Fruit fly (Drosophila melanogaster) whole organism, pupa: ENCODE measurements around the gene side-III.
A peak's percentile ranks its signal among the peaks of the same experiment; 100 is the strongest.

Experiments used
- CG12605 ChIP-seq: fragments of 200-800 bp; sonication (Bioruptor generic); IDR thresholded peaks from 2 replicates; pipeline ENCODE4 v1.3.6; 2022; ENCODE audit warnings: missing biosample characterization, missing genetic modification characterization
- CG14655 ChIP-seq: fragments of 200-800 bp; sonication (Bioruptor generic); optimal IDR thresholded peaks from 3 replicates; lab custom pipeline; 2017; ENCODE audit warnings: mild to moderate bottlenecking, missing biosample characterization, missing genetic modification reagents, missing genetic modification characterization
- EcR ChIP-seq: fragments of 200-800 bp; sonication (Bioruptor generic); optimal IDR thresholded peaks from 3 replicates; lab custom pipeline; 2019; ENCODE audit warnings: missing biosample characterization, missing genetic modification characterization, mild to moderate bottlenecking, moderate library complexity, missing genetic modification reagents
- Ets98B ChIP-seq: fragments of 200-800 bp; sonication (Bioruptor generic); IDR thresholded peaks from 2 replicates; pipeline ENCODE4 v1.3.6; 2022; ENCODE audit warnings: missing biosample characterization, missing genetic modification characterization
- fd96Ca ChIP-seq: fragments of 200-800 bp; sonication (Bioruptor generic); IDR thresholded peaks from 3 replicates; pipeline ENCODE4 v1.3.6; 2022; ENCODE audit warnings: missing biosample characterization, missing genetic modification characterization
- rn ChIP-seq: fragments of 200-800 bp; sonication (Bioruptor generic); IDR thresholded peaks from 2 replicates; pipeline ENCODE4 v1.3.6; 2022; ENCODE audit warnings: missing biosample characterization, missing genetic modification characterization

dm6 chr3R:5838683-5839365 is 120.5 kb downstream of the side-III start:
- TF ChIP-seq EcR = no peak
- TF ChIP-seq CG14655 = peak; percentile 29
- TF ChIP-seq fd96Ca (GFP tag; lab: Robert Waterston, UW) = no peak
- no peak for TF ChIP-seq rn (GFP tag; lab: Robert Waterston, UW)
- no peak for TF ChIP-seq Ets98B
- no peak for TF ChIP-seq CG12605 (GFP tag; lab: Robert Waterston, UW)
